Fruit fly (Drosophila melanogaster): Measurements from ENCODE around the gene mRRF2.

mRRF2 gene

dm6 chr3R:22629174-22629573 lies 15.7 kb downstream of the mRRF2 start:
- TF ChIP-seq CG8478 (optimal IDR thresholded peaks at IDR 0.05) = no peak
- TF ChIP-seq CTCF (optimal IDR thresholded peaks at IDR 0.05) = no peak

DNA sequence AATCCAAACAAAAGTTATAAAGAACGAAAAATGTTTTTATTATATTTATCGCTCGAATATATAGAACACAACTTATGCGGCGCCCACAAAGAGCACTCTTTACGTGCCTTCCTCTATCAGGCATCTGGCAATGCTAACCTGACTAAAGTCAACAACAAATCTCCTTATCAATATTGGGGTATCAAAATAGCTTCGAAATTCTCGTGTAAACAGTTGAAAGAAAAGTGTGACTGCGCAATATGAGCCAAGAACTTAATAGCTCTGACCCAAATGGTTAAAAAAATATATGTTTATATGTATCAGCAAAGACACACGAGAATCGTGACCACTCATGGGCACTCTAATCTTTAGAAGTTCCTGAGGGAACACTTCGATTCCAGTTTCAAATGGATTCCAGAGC lies 17.7 kb downstream of the mRRF2 start:
- TF ChIP-seq CG8478 (optimal IDR thresholded peaks at IDR 0.05) (no peak), CTCF (optimal IDR thresholded peaks at IDR 0.05) (no peak)

dm6 chr3R:22632181-22632580 lies 18.7 kb downstream of the mRRF2 start:
- no peak for TF ChIP-seq CTCF (optimal IDR thresholded peaks at IDR 0.05)
- no peak for TF ChIP-seq CG8478 (optimal IDR thresholded peaks at IDR 0.05)

DNA sequence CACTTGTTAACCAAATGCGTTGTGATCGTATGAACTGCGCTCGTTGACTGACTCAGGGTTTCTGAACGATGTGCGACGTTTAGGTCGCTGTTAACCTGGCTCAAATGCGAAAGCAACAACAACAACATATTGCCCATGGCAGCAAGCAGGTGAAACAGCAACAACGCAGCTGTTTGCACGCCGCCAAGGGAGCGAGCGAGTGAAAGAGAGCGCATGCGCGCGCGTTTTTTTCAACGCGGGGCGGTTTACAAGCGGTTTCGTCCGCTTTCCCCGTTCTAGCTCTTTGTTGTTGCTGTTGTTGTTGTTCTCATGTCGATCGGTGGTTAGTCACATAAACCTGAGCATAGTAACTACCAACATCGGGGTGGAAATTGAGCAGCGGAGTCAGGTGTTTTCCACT lies 19.5 kb downstream of the mRRF2 start:
- no peak for TF ChIP-seq CTCF (optimal IDR thresholded peaks at IDR 0.05)

- TF ChIP-seq CTCF (optimal IDR thresholded peaks at IDR 0.05) = no peak
- TF ChIP-seq CG8478 (optimal IDR thresholded peaks at IDR 0.05) = no peak
Measured at dm6 chr3R:22634549-22635410, 21.3 kb downstream of the mRRF2 start.

- no peak for TF ChIP-seq CTCF (optimal IDR thresholded peaks at IDR 0.05)
- TF ChIP-seq CG8478 (optimal IDR thresholded peaks at IDR 0.05) = no peak
Measured at dm6 chr3R:22635684-22636566, 22.4 kb downstream of the mRRF2 start.

DNA sequence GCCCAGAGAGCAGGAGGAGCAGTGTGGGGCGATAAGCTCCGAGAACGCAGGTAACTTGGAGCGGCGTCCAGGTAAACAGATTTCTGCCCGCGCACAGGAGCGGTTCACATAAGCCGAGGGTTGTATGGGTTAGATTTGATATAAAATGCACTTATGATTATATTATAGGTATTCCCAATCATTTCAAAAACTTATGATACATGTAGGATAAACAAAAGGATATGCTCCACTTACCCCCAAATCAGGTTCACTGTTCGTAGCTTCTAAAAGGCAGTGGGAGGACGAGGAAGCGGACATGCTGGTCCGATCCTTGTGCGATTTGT lies 23.0 kb downstream of the mRRF2 start:
- no peak for TF ChIP-seq CG8478 (optimal IDR thresholded peaks at IDR 0.05)
- TF ChIP-seq CTCF (optimal IDR thresholded peaks at IDR 0.05) = no peak

DNA sequence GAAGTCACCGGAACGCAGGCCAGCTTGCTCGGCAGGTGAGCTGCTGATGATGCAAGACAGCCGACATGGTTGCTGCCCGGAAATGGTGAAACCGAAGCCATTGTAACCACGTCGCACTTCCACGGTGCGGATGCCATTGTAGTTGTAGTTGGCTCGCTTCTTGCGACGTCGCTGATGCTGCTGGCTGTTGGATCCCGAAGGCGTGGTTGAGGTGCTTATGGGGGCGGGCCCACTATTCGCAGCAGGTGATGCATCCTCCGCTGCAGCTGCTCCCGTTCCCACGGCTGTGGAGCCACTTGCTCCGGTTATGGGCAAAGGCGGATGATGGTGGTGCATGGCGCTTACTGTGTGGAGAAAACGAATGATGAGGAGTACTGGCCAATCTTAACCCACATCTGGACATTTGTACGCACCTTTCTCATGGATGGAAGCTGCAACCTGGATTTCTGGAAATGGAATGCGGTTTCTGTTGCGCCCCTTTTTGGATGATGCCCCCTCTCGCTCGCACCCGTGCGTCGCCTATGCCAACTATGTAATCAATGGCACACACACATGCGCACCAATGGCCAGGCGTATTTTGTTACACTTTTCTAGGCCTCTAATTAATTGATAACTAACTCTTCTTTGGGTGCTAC lies 25.2 kb downstream of the mRRF2 start:
- no peak for TF ChIP-seq CG8478 (optimal IDR thresholded peaks at IDR 0.05)
- TF ChIP-seq CTCF (optimal IDR thresholded peaks at IDR 0.05) = no peak

dm6 chr3R:22639239-22639858 lies 25.9 kb downstream of the mRRF2 start, which contains the start of the genes loco and wake:
loco (minus strand) TSS chr3R:22639387.
wake (plus strand) TSS chr3R:22639808.
- TF ChIP-seq CG8478 (optimal IDR thresholded peaks at IDR 0.05) = no peak
- TF ChIP-seq CTCF (optimal IDR thresholded peaks at IDR 0.05) = peak in 1 of 2 experiments; percentile 55

- TF ChIP-seq CTCF (optimal IDR thresholded peaks at IDR 0.05) (no peak), CG8478 (optimal IDR thresholded peaks at IDR 0.05) (no peak)
Measured at dm6 chr3R:22649859-22650258, 36.4 kb downstream of the mRRF2 start.

dm6 chr3R:22663115-22663514 lies 49.6 kb downstream of the mRRF2 start:
- no peak for TF ChIP-seq CTCF (optimal IDR thresholded peaks at IDR 0.05)
- TF ChIP-seq CG8478 (optimal IDR thresholded peaks at IDR 0.05) = no peak

dm6 chr3R:22664274-22664673 lies 50.8 kb downstream of the mRRF2 start:
- TF ChIP-seq CG8478 (optimal IDR thresholded peaks at IDR 0.05) (no peak), CTCF (optimal IDR thresholded peaks at IDR 0.05) (no peak)
